Fruit fly (Drosophila melanogaster) whole organism, embryonic: ENCODE measurements around the gene RpS9.
A peak's percentile ranks its signal among the peaks of the same experiment; 100 is the strongest.

Experiments
- CG10543 ChIP-seq: fragments of 200-800 bp; sonication (Bioruptor generic); optimal IDR thresholded peaks from 3 replicates; lab custom pipeline; 2017; ENCODE audit warnings: missing biosample characterization, mild to moderate bottlenecking, missing genetic modification characterization, moderate library complexity
- CG17359 ChIP-seq: fragments of 200-800 bp; sonication (Bioruptor generic); optimal IDR thresholded peaks from 3 replicates; lab custom pipeline; 2018; ENCODE audit warnings: missing biosample characterization, mild to moderate bottlenecking, missing genetic modification characterization, moderate library complexity
- dm ChIP-seq: fragments of 200-800 bp; sonication (Bioruptor generic); optimal IDR thresholded peaks from 3 replicates; lab custom pipeline; 2016; ENCODE audit warnings: missing biosample characterization, missing genetic modification characterization

DNA sequence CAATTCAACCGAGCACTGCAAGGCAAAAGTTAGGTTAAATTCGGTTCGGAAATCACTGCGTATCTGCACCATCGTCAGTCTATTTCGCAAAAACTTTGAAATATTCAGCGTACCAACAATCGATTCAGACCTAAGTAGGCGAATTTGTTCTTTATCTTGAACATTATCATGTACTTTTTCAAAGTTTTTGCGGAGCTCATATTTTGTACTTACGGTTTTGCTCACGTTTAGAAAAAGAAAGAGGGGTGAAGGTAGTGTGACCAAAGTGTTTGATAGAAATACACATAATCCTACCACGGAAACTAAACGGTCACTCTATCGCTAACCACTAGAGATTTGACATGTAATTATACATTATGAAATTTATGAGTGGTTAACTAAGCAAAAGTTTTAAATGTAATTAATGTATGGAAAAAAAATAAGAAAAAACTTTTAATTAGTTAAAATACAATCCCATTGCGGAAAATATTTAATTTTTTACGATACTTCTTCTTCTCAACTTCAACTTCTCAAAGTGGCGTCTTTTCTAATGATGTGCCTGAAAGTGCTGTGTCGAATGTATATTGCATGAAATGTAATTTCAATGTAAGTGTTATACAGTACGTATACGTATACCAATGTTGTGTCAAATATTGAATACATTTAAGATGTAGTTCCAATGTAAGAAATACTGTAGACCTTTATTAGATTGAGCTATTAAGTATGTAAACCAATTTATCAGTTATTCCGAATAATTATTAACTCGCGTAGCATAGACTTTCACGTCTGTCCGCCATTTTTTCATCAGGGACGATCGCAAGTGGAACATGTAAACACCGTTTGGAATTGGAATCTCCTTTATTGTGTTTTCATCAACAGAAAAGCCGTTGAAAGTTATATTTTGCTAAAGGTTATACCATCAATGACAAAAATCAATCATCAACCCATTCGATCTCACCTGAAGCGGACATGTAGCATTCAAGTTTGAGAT is at the start of gene RpS9:
- peak; percentile 86 for TF ChIP-seq dm
- peak; percentile 35 for TF ChIP-seq CG10543 (GFP tag; lab: Kevin White, UChicago)
- TF ChIP-seq CG17359 (tag; lab: Kevin White, UChicago) = peak; percentile 38
